Worm (Caenorhabditis elegans) whole organism, young adult: Measurements from ENCODE around the gene sra-33.

Source experiments
- B0035.1 ChIP-seq: sonication (generic microtip); optimal IDR thresholded peaks from 2 replicates; lab custom pipeline; 2016; ENCODE audit warnings: missing genetic modification characterization, mild to moderate bottlenecking, missing compliant biosample characterization, missing genotype, missing genetic modification reagents
- C06A6.2 ChIP-seq: fragments of 200-800 bp; sonication (Bioruptor generic); conservative IDR thresholded peaks from 2 replicates; pipeline ENCODE4 v1.3.6; 2022; ENCODE audit warnings: missing genetic modification characterization, missing compliant biosample characterization
- F10E7.11 ChIP-seq: sonication (generic microtip); optimal IDR thresholded peaks from 2 replicates; lab custom pipeline; 2017; ENCODE audit warnings: mild to moderate bottlenecking, missing genetic modification characterization, moderate library complexity, missing compliant biosample characterization
- F22D6.2 ChIP-seq: sonication (generic microtip); optimal IDR thresholded peaks from 2 replicates; lab custom pipeline; 2016; ENCODE audit warnings: mild to moderate bottlenecking, missing genetic modification characterization, missing compliant biosample characterization
- F49E8.2 ChIP-seq: sonication (generic microtip); optimal IDR thresholded peaks from 3 replicates; lab custom pipeline; 2017; ENCODE audit warnings: missing genetic modification characterization, mild to moderate bottlenecking, missing compliant biosample characterization, antibody characterized with exemption, moderate library complexity; ENCODE audit not compliant: insufficient read depth
- F57C9.4 ChIP-seq: sonication (generic microtip); optimal IDR thresholded peaks from 2 replicates; lab custom pipeline; 2017; ENCODE audit warnings: mild to moderate bottlenecking, missing genetic modification characterization, missing compliant biosample characterization
- K12H6.12 ChIP-seq: fragments of 200-800 bp; sonication (Bioruptor generic); optimal IDR thresholded peaks from 2 replicates; lab custom pipeline; 2018; ENCODE audit warnings: mild to moderate bottlenecking, missing genetic modification characterization, missing compliant biosample characterization
- Y53G8AR.9 ChIP-seq: fragments of 200-800 bp; sonication (Bioruptor generic); conservative IDR thresholded peaks from 2 replicates; pipeline ENCODE4 v1.3.6; 2022; ENCODE audit warnings: missing genetic modification reagents, missing genetic modification characterization, missing compliant biosample characterization
- Y79H2A.3 ChIP-seq: fragments of 200-800 bp; sonication (Bioruptor generic); conservative IDR thresholded peaks from 2 replicates; pipeline ENCODE4 v1.3.6; 2022; ENCODE audit warnings: missing genetic modification reagents, missing genetic modification characterization, missing compliant biosample characterization
- Y95B8A.8 ChIP-seq: fragments of 200-800 bp; sonication (Bioruptor generic); IDR thresholded peaks from 2 replicates; pipeline ENCODE4 v1.3.6; 2022; ENCODE audit warnings: missing genetic modification reagents, missing genetic modification characterization, missing compliant biosample characterization
- ZK185.1 ChIP-seq: sonication (generic microtip); optimal IDR thresholded peaks from 2 replicates; lab custom pipeline; 2016; ENCODE audit warnings: mild to moderate bottlenecking, missing genetic modification characterization, missing compliant biosample characterization; ENCODE audit not compliant: poor library complexity, severe bottlenecking
- akir-1 ChIP-seq: fragments of 200-800 bp; sonication (Bioruptor generic); optimal IDR thresholded peaks from 2 replicates; lab custom pipeline; 2018; ENCODE audit warnings: mild to moderate bottlenecking, missing genetic modification characterization, moderate library complexity, missing compliant biosample characterization
- aptf-2 ChIP-seq: fragments of 200-800 bp; sonication (Bioruptor generic); conservative IDR thresholded peaks from 2 replicates; pipeline ENCODE4 v1.3.6; 2022; ENCODE audit warnings: missing genetic modification reagents, missing genetic modification characterization, missing compliant biosample characterization
- attf-3 ChIP-seq: fragments of 200-800 bp; sonication (Bioruptor generic); conservative IDR thresholded peaks from 2 replicates; pipeline ENCODE4 v1.3.6; 2022; ENCODE audit warnings: missing genetic modification reagents, missing genetic modification characterization, missing compliant biosample characterization
- attf-5 ChIP-seq: fragments of 200-800 bp; sonication (Bioruptor generic); optimal IDR thresholded peaks from 2 replicates; lab custom pipeline; 2018; ENCODE audit warnings: mild to moderate bottlenecking, missing genetic modification characterization, missing compliant biosample characterization
- cebp-1 ChIP-seq, 2 experiments: fragments of 200-800 bp in 1 of 2; sonication (Bioruptor generic) in 1 of 2; sonication (generic microtip) in 1 of 2; IDR thresholded peaks in 1 of 2; optimal IDR thresholded peaks in 1 of 2; 2 replicates each; pipeline versions ENCODE4 v1.3.6 to Lab custom; 2017 to 2022; ENCODE audit warnings: missing compliant biosample characterization in 2 of 2, missing genetic modification characterization in 2 of 2, mild to moderate bottlenecking in 1 of 2, missing genetic modification reagents in 1 of 2, moderate library complexity in 1 of 2
- ceh-27 ChIP-seq: fragments of 200-800 bp; sonication (Bioruptor generic); optimal IDR thresholded peaks from 2 replicates; lab custom pipeline; 2018; ENCODE audit warnings: mild to moderate bottlenecking, missing genetic modification characterization, moderate library complexity, missing compliant biosample characterization
- ceh-79 ChIP-seq: sonication (generic microtip); optimal IDR thresholded peaks from 2 replicates; lab custom pipeline; 2017; ENCODE audit warnings: mild to moderate bottlenecking, missing genetic modification characterization, missing compliant biosample characterization
- chd-7 ChIP-seq: sonication (generic microtip); optimal IDR thresholded peaks from 2 replicates; lab custom pipeline; 2016; ENCODE audit warnings: mild to moderate bottlenecking, missing genetic modification characterization, moderate library complexity, missing compliant biosample characterization
- die-1 ChIP-seq: sonication (generic microtip); optimal IDR thresholded peaks from 2 replicates; lab custom pipeline; 2016; ENCODE audit warnings: missing genotype, mild to moderate bottlenecking, missing genetic modification characterization, missing compliant biosample characterization
- dox-1 ChIP-seq: fragments of 200-800 bp; sonication (Bioruptor generic); IDR thresholded peaks from 2 replicates; pipeline ENCODE4 v1.3.6; 2022; ENCODE audit warnings: missing genetic modification reagents, missing genetic modification characterization, missing compliant biosample characterization
- dpff-1 ChIP-seq: sonication (generic microtip); optimal IDR thresholded peaks from 2 replicates; lab custom pipeline; 2017; ENCODE audit warnings: mild to moderate bottlenecking, missing genetic modification characterization, missing compliant biosample characterization
- egl-18 ChIP-seq: fragments of 200-800 bp; sonication (Bioruptor generic); IDR thresholded peaks from 2 replicates; pipeline ENCODE4 v1.3.6; 2022; ENCODE audit warnings: missing genetic modification reagents, missing genetic modification characterization, missing compliant biosample characterization
- hrde-1 ChIP-seq: sonication (generic microtip); optimal IDR thresholded peaks from 2 replicates; lab custom pipeline; 2016; ENCODE audit warnings: missing genetic modification characterization, mild to moderate bottlenecking, missing compliant biosample characterization, moderate library complexity, missing genotype, missing genetic modification reagents, borderline replicate concordance
- hsf-1 ChIP-seq: fragments of 200-800 bp; sonication (Bioruptor generic); IDR thresholded peaks from 2 replicates; pipeline ENCODE4 v1.3.6; 2022; ENCODE audit warnings: missing genetic modification reagents, missing genetic modification characterization, missing compliant biosample characterization
- lag-1 ChIP-seq: fragments of 200-800 bp; sonication (Bioruptor generic); IDR thresholded peaks from 2 replicates; pipeline ENCODE4 v1.3.6; 2022; ENCODE audit warnings: missing genetic modification reagents, missing genetic modification characterization, missing compliant biosample characterization
- let-607 ChIP-seq, 2 experiments: fragments of 200-800 bp in 1 of 2; sonication (Bioruptor generic) in 1 of 2; sonication (generic microtip) in 1 of 2; optimal IDR thresholded peaks; 2 replicates each; lab custom pipeline; 2016 to 2018; ENCODE audit warnings: mild to moderate bottlenecking in 2 of 2, missing compliant biosample characterization in 2 of 2, missing genetic modification characterization in 2 of 2, moderate library complexity in 2 of 2, missing genotype in 1 of 2
- lin-35 ChIP-seq, 3 experiments: fragments of 150-350 bp in 2 of 3; sonication (generic microtip) in 1 of 3; optimal IDR thresholded peaks; 2 replicates each; lab custom pipeline; 2014 to 2018; ENCODE audit warnings: missing biosample characterization in 3 of 3, missing genetic modification characterization in 3 of 3, missing genetic modification reagents in 3 of 3
- lin-40 ChIP-seq: sonication (generic microtip); optimal IDR thresholded peaks from 2 replicates; lab custom pipeline; 2016; ENCODE audit warnings: missing genetic modification characterization, mild to moderate bottlenecking, missing compliant biosample characterization, missing genotype, missing genetic modification reagents
- madf-8 ChIP-seq: fragments of 200-800 bp; sonication (Bioruptor generic); conservative IDR thresholded peaks from 2 replicates; pipeline ENCODE4 v1.3.6; 2022; ENCODE audit warnings: missing genetic modification reagents, missing genetic modification characterization, missing compliant biosample characterization
- mcd-1 ChIP-seq: fragments of 200-800 bp; sonication (Bioruptor generic); IDR thresholded peaks from 2 replicates; pipeline ENCODE4 v1.3.6; 2022; ENCODE audit warnings: missing genetic modification reagents, missing genetic modification characterization, missing compliant biosample characterization
- nfya-2 ChIP-seq: fragments of 200-800 bp; sonication (Bioruptor generic); IDR thresholded peaks from 2 replicates; pipeline ENCODE4 v1.3.6; 2022; ENCODE audit warnings: missing genetic modification reagents, missing genetic modification characterization, missing compliant biosample characterization
- nfyb-1 ChIP-seq: fragments of 200-800 bp; sonication (Bioruptor generic); IDR thresholded peaks from 2 replicates; pipeline ENCODE4 v1.3.6; 2022; ENCODE audit warnings: missing genetic modification reagents, missing genetic modification characterization, missing compliant biosample characterization
- nhr-120 ChIP-seq: fragments of 200-800 bp; sonication (Bioruptor generic); IDR thresholded peaks from 2 replicates; pipeline ENCODE4 v1.3.6; 2022; ENCODE audit warnings: missing genetic modification characterization, missing compliant biosample characterization
- nhr-179 ChIP-seq: sonication (generic microtip); optimal IDR thresholded peaks from 2 replicates; lab custom pipeline; 2016; ENCODE audit warnings: mild to moderate bottlenecking, missing genetic modification characterization, missing compliant biosample characterization
- nhr-80 ChIP-seq: sonication (generic microtip); optimal IDR thresholded peaks from 2 replicates; lab custom pipeline; 2016; ENCODE audit warnings: missing genetic modification characterization, missing compliant biosample characterization
- rpc-1 ChIP-seq, 2 experiments: fragments of 150-350 bp in 1 of 2; sonication (generic microtip) in 1 of 2; optimal IDR thresholded peaks; 2 replicates each; lab custom pipeline; 2014 to 2018; ENCODE audit warnings: missing biosample characterization in 1 of 2, missing genetic modification characterization in 1 of 2, missing genetic modification reagents in 1 of 2, missing genotype in 1 of 2
- snpc-4 ChIP-seq, 5 experiments: fragments of 150-350 bp in 1 of 5; sonication (generic microtip) in 4 of 5; optimal IDR thresholded peaks; 2 replicates each; lab custom pipeline; 2014 to 2018; ENCODE audit warnings: missing genetic modification characterization in 5 of 5, missing biosample characterization in 3 of 5, antibody characterized with exemption in 2 of 5, mild to moderate bottlenecking in 2 of 5, missing compliant biosample characterization in 2 of 5, missing genotype in 2 of 5, moderate library complexity in 2 of 5, missing genetic modification reagents in 1 of 5
- somi-1 ChIP-seq: fragments of 200-800 bp; sonication (Bioruptor generic); optimal IDR thresholded peaks from 2 replicates; lab custom pipeline; 2018; ENCODE audit warnings: mild to moderate bottlenecking, missing genetic modification characterization, missing compliant biosample characterization
- tbp1 ChIP-seq: fragments of 200-800 bp; sonication (Bioruptor generic); optimal IDR thresholded peaks from 2 replicates; lab custom pipeline; 2018; ENCODE audit warnings: mild to moderate bottlenecking, missing genetic modification characterization, missing compliant biosample characterization
- tlf-1 ChIP-seq: fragments of 200-800 bp; sonication (Bioruptor generic); optimal IDR thresholded peaks from 2 replicates; lab custom pipeline; 2018; ENCODE audit warnings: mild to moderate bottlenecking, missing genetic modification characterization, missing compliant biosample characterization
- unc-130 ChIP-seq: sonication (generic microtip); optimal IDR thresholded peaks from 2 replicates; lab custom pipeline; 2016; ENCODE audit warnings: missing genetic modification reagents, missing genetic modification characterization, missing compliant biosample characterization
- ztf-18 ChIP-seq: sonication (generic microtip); optimal IDR thresholded peaks from 2 replicates; lab custom pipeline; 2016; ENCODE audit warnings: missing genotype, mild to moderate bottlenecking, missing genetic modification characterization, missing compliant biosample characterization
- ztf-26 ChIP-seq: sonication (generic microtip); optimal IDR thresholded peaks from 2 replicates; lab custom pipeline; 2017; ENCODE audit warnings: missing genetic modification characterization, missing compliant biosample characterization
- ztf-6 ChIP-seq: fragments of 200-800 bp; sonication (Bioruptor generic); IDR thresholded peaks from 2 replicates; pipeline ENCODE4 v1.3.6; 2022; ENCODE audit warnings: missing genetic modification reagents, missing genetic modification characterization, missing compliant biosample characterization

sra-33 gene

ce11 chrII:4506552-4507291 is 30.3 kb downstream of the sra-33 start (continued):
- TF ChIP-seq rpc-1 (optimal IDR thresholded peaks at IDR 0.05; lab: Kevin White, UChicago): no peak
- no peak for TF ChIP-seq rpc-1 (tag; optimal IDR thresholded peaks at IDR 0.05; lab: Kevin White, UChicago)
- TF ChIP-seq dpff-1 (tag; lab: Kevin White, UChicago): no peak
- TF ChIP-seq let-607 (tag; optimal IDR thresholded peaks at IDR 0.05; lab: Kevin White, UChicago): no peak
- no peak for TF ChIP-seq dox-1
- TF ChIP-seq cebp-1 (GFP tag; IDR thresholded peaks at IDR 0.05; lab: Robert Waterston, UW): no peak
- TF ChIP-seq cebp-1 (tag; optimal IDR thresholded peaks at IDR 0.05; lab: Kevin White, UChicago): peak; percentile 60
- peak; percentile 55 for TF ChIP-seq ZK185.1 (tag; lab: Kevin White, UChicago)
- TF ChIP-seq ztf-26 (tag; lab: Kevin White, UChicago): no peak
- TF ChIP-seq F10E7.11 (tag; lab: Kevin White, UChicago): no peak
- no peak for TF ChIP-seq F49E8.2
- TF ChIP-seq Y53G8AR.9 (GFP tag; lab: Robert Waterston, UW): no peak
- peak; percentile 23 for TF ChIP-seq somi-1 (GFP tag; lab: Kevin White, UChicago)
- TF ChIP-seq B0035.1 (tag; lab: Kevin White, UChicago): no peak
- no peak for TF ChIP-seq ztf-6 (GFP tag; lab: Robert Waterston, UW)
- no peak for TF ChIP-seq nhr-179
- TF ChIP-seq egl-18 (GFP tag; lab: Robert Waterston, UW): 0 out of 2 replicates have a peak, but pooled peaks have one; percentile 30
- peak; percentile 59 for TF ChIP-seq K12H6.12 (tag; lab: Kevin White, UChicago)
- TF ChIP-seq chd-7 (tag; lab: Kevin White, UChicago): peak; percentile 21
- TF ChIP-seq F22D6.2 (tag; lab: Kevin White, UChicago): no peak
- no peak for TF ChIP-seq C06A6.2 (GFP tag; lab: Robert Waterston, UW)
- TF ChIP-seq hrde-1 (tag; lab: Kevin White, UChicago): no peak
- TF ChIP-seq hsf-1: no peak
- TF ChIP-seq akir-1 (GFP tag; lab: Kevin White, UChicago): no peak
- TF ChIP-seq attf-3: no peak
- TF ChIP-seq ztf-18 (tag; lab: Kevin White, UChicago): no peak
- TF ChIP-seq tbp1: no peak
- no peak for TF ChIP-seq aptf-2 (GFP tag; lab: Robert Waterston, UW)
- no peak for TF ChIP-seq F57C9.4 (tag; lab: Kevin White, UChicago)
- peak; percentile 42 for TF ChIP-seq attf-5 (GFP tag; lab: Kevin White, UChicago)
- no peak for TF ChIP-seq nhr-120 (GFP tag; lab: Robert Waterston, UW)
- TF ChIP-seq mcd-1 (GFP tag; lab: Robert Waterston, UW): peak; percentile 39; the same call in 1 of the 2 replicates
- TF ChIP-seq tlf-1 (GFP tag; lab: Kevin White, UChicago): no peak
- no peak for TF ChIP-seq ceh-79 (tag; lab: Kevin White, UChicago)
- no peak for TF ChIP-seq ceh-27 (GFP tag; lab: Kevin White, UChicago)
- peak; percentile 56 for TF ChIP-seq nhr-80 (tag; lab: Kevin White, UChicago)
- TF ChIP-seq snpc-4 (GFP tag; optimal IDR thresholded peaks at IDR 0.05; lab: Kevin White, UChicago): no peak
- no peak for TF ChIP-seq snpc-4 (tag; optimal IDR thresholded peaks at IDR 0.05; lab: Kevin White, UChicago)
- no peak for TF ChIP-seq nfya-2 (GFP tag; lab: Robert Waterston, UW)
- TF ChIP-seq lin-35 (GFP tag; optimal IDR thresholded peaks at IDR 0.05; lab: Kevin White, UChicago): peak in 1 of 3 experiments; percentile 31
- TF ChIP-seq madf-8 (GFP tag; lab: Robert Waterston, UW): no peak
- no peak for TF ChIP-seq Y79H2A.3 (GFP tag; lab: Robert Waterston, UW)
- peak; percentile 52 for TF ChIP-seq lin-40 (tag; lab: Kevin White, UChicago)
- 0 out of 2 replicates have a peak, but pooled peaks have one; percentile 27 for TF ChIP-seq nfyb-1 (GFP tag; lab: Robert Waterston, UW)
- no peak for TF ChIP-seq Y95B8A.8 (GFP tag; lab: Robert Waterston, UW)
- TF ChIP-seq lag-1 (GFP tag; lab: Robert Waterston, UW): no peak
- TF ChIP-seq die-1 (tag; lab: Kevin White, UChicago): no peak
- no peak for TF ChIP-seq unc-130
